Worm (Caenorhabditis elegans) whole organism, late embryonic: ENCODE measurements around the gene F34D6.1.
A peak's percentile ranks its signal among the peaks of the same experiment; 100 is the strongest.

Experiments
- ahr-1 ChIP-seq: sonication (generic microtip); optimal IDR thresholded peaks from 2 replicates; lab custom pipeline; 2016; ENCODE audit warnings: missing genetic modification characterization, missing compliant biosample characterization
- ama-1 ChIP-seq: fragments of 150-350 bp; optimal IDR thresholded peaks from 2 replicates; lab custom pipeline; 2014
- ceh-2 ChIP-seq: sonication (generic microtip); optimal IDR thresholded peaks from 2 replicates; lab custom pipeline; 2016; ENCODE audit warnings: missing genotype, missing genetic modification characterization, missing compliant biosample characterization
- ceh-22 ChIP-seq: sonication (generic microtip); optimal IDR thresholded peaks from 2 replicates; lab custom pipeline; 2017; ENCODE audit warnings: missing biosample characterization, missing genetic modification characterization
- ceh-48 ChIP-seq: sonication (generic microtip); optimal IDR thresholded peaks from 2 replicates; lab custom pipeline; 2016; ENCODE audit warnings: missing genetic modification characterization, inconsistent platforms, missing compliant biosample characterization
- hlh-8 ChIP-seq: sonication (generic microtip); optimal IDR thresholded peaks from 2 replicates; lab custom pipeline; 2016; ENCODE audit warnings: missing genotype, missing genetic modification characterization, missing compliant biosample characterization
- lim-6 ChIP-seq: sonication (generic microtip); optimal IDR thresholded peaks from 2 replicates; lab custom pipeline; 2016; ENCODE audit warnings: missing genetic modification characterization, missing compliant biosample characterization
- sdc-2 ChIP-seq: sonication (generic microtip); optimal IDR thresholded peaks from 2 replicates; lab custom pipeline; 2016; ENCODE audit warnings: missing genotype, missing genetic modification characterization, missing compliant biosample characterization
- sox-4 ChIP-seq: sonication (generic microtip); optimal IDR thresholded peaks from 2 replicates; lab custom pipeline; 2017; ENCODE audit warnings: mild to moderate bottlenecking, missing genetic modification characterization, inconsistent platforms, missing compliant biosample characterization
- unc-3 ChIP-seq, 2 experiments: fragments of 200-800 bp in 1 of 2; sonication (Bioruptor generic) in 1 of 2; sonication (generic microtip) in 1 of 2; conservative IDR thresholded peaks in 1 of 2; optimal IDR thresholded peaks in 1 of 2; 2 replicates each; pipeline versions ENCODE4 v1.3.6 to Lab custom; 2016 to 2022; ENCODE audit warnings: missing compliant biosample characterization in 2 of 2, missing genetic modification characterization in 2 of 2, missing genetic modification reagents in 1 of 2
- unc-55 ChIP-seq: sonication (generic microtip); optimal IDR thresholded peaks from 2 replicates; lab custom pipeline; 2017; ENCODE audit warnings: missing biosample characterization, missing genetic modification reagents, missing genetic modification characterization

DNA sequence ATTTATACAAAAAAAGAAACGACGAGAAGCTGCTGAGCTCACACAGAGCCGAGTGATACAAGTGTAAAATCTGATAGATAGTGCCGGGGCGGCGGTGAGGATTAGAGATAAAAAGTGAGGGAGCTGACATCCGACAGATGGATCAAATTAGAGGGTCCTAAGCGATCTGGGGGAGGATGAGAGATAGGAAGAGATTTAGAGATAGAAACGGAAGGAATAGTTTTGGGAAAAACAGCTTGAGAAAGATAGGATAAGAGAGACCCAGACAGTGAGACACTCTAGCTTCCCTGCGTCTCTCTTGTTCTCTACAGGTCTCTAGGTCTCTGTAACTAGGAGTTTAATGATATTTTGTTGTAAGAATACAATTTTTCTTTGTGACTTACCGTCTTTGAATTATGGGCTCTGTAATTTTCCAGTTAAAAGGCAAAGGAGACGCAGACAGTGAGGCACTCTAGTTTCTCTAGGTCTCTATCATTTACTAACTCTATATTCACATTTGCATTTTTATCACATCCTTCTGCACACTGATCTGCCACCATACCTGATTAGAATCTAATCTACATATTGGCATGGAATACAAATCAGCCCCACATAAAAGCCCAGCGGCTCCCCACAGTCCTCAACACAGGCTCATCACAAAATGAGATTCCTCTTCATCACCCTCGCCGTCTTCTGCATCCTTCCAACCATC, 6.1 kb upstream of the F34D6.1 start, which contains the start of the genes sup-9 and nspf-1:
- TF ChIP-seq unc-55 (GFP tag; lab: Kevin White, UChicago) (peak; percentile 35), ceh-22 (no peak), sox-4 (no peak), ceh-2 (tag; lab: Kevin White, UChicago) (no peak), lim-6 (tag; lab: Kevin White, UChicago) (no peak), hlh-8 (tag; lab: Kevin White, UChicago) (peak; percentile 52), ceh-48 (tag; lab: Kevin White, UChicago) (no peak), unc-3 (GFP tag; conservative IDR thresholded peaks at IDR 0.05; lab: Robert Waterston, UW) (no peak), unc-3 (tag; optimal IDR thresholded peaks at IDR 0.05; lab: Kevin White, UChicago) (no peak), ama-1 (lab: Kevin White, UChicago) (no peak), ahr-1 (tag; lab: Kevin White, UChicago) (no peak), sdc-2 (tag; lab: Kevin White, UChicago) (no peak)
